Worm (Caenorhabditis elegans) whole organism, L4/young adult: ENCODE data around the gene W03H9.2.

ENCODE experiments used
- dao-5 ChIP-seq: sonication (generic microtip); optimal IDR thresholded peaks from 2 replicates; lab custom pipeline; 2016; ENCODE audit warnings: missing genotype, missing genetic modification characterization, moderate library complexity, missing compliant biosample characterization
- him-1 ChIP-seq: sonication (generic microtip); optimal IDR thresholded peaks from 2 replicates; lab custom pipeline; 2016; ENCODE audit warnings: missing genotype, missing genetic modification reagents, missing genetic modification characterization, missing compliant biosample characterization

DNA sequence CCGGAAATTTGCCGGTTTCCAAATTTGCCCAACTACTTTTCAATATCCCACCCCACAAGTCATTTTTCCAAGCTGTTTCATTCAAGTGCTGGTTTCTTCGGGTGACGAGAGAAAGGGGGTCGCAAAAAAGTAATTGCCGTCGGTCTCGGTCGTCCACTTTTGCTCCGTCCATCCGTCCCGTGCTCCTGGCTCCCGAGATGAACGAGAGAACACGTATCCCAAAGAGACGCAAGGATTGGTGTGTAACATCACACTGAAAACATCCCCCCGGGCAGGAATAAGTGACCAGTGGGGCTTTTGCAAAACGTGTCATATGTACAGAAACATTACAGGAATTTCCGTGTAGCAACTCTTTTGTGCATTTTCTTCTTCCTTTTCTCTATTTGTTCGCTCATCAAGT lies 33.0 kb upstream of the W03H9.2 start:
- TF ChIP-seq him-1 (no peak), dao-5 (no peak)
